Worm (Caenorhabditis elegans) whole organism, L4/young adult: ENCODE measurements around the gene bath-27.

Experiments
- dao-5 ChIP-seq: sonication (generic microtip); optimal IDR thresholded peaks from 2 replicates; lab custom pipeline; 2016; ENCODE audit warnings: missing genotype, missing genetic modification characterization, moderate library complexity, missing compliant biosample characterization
- him-1 ChIP-seq: sonication (generic microtip); optimal IDR thresholded peaks from 2 replicates; lab custom pipeline; 2016; ENCODE audit warnings: missing genotype, missing genetic modification reagents, missing genetic modification characterization, missing compliant biosample characterization

DNA sequence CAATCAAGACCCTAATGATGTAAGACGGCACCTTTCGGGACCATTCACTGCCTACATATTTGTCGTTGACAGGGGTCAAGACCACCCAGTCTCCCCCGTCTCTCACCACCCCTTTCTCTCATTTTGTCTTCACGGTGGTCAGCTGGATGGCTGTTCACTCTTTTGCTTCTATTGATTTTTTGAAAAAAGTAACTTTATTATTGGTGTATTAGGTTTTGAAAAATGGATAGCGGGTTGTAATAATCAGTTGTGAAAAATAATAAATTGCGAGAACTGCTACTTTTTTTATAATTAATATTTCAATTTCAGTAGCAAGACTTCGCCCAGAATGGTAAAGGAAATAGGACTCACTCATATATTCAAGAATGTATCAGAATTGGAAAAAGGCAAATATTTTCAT lies 17.9 kb downstream of the bath-27 start, which contains the start of gene bath-9:
- TF ChIP-seq him-1 (tag; lab: Kevin White, UChicago) (no peak), dao-5 (no peak)
